Worm (Caenorhabditis elegans) whole organism, L4/young adult: ENCODE measurements around the gene col-172.

ENCODE experiments used
- W03F9.2 ChIP-seq: fragments of 150-350 bp; optimal IDR thresholded peaks from 2 replicates; lab custom pipeline; 2014; ENCODE audit warnings: missing biosample characterization, missing genetic modification characterization
- dao-5 ChIP-seq: sonication (generic microtip); optimal IDR thresholded peaks from 2 replicates; lab custom pipeline; 2016; ENCODE audit warnings: missing genotype, missing genetic modification characterization, moderate library complexity, missing compliant biosample characterization
- him-1 ChIP-seq: sonication (generic microtip); optimal IDR thresholded peaks from 2 replicates; lab custom pipeline; 2016; ENCODE audit warnings: missing genotype, missing genetic modification reagents, missing genetic modification characterization, missing compliant biosample characterization

- TF ChIP-seq him-1 (no peak), W03F9.2 (tag; lab: Kevin White, UChicago) (no peak), dao-5 (no peak)
These were observed 26.1 kb upstream of the col-172 start for ce11 chrX:6646387-6647061.
